Worm (Caenorhabditis elegans): ENCODE data around the gene F57B9.8.

ce11 chrIII:6931896-6932295 is 3.2 kb downstream of the F57B9.8 start, which contains the start of gene byn-1:
- TF ChIP-seq F37D6.2 (tag; optimal IDR thresholded peaks at IDR 0.05) (no peak), egl-27 (tag; optimal IDR thresholded peaks at IDR 0.05) (no peak), mxl-2 (GFP tag; conservative IDR thresholded peaks at IDR 0.05) (no peak), fkh-10 (GFP tag; optimal IDR thresholded peaks at IDR 0.05) (no peak), unc-130 (GFP tag; optimal IDR thresholded peaks at IDR 0.05) (no peak), jun-1 (tag; optimal IDR thresholded peaks at IDR 0.05) (no peak), pqm-1 (tag; optimal IDR thresholded peaks at IDR 0.05) (no peak)

All from whole organism, L4 larva.